Fruit fly (Drosophila melanogaster): ENCODE data around the gene Cpr92F.

Gene Cpr92F

dm6 chr3R:20633984-20634446 is 35.4 kb upstream of the Cpr92F start (continued):
- TF ChIP-seq lab (GFP tag; optimal IDR thresholded peaks at IDR 0.05) (no peak), crp (GFP tag; optimal IDR thresholded peaks at IDR 0.05) (no peak), Hand (GFP tag; optimal IDR thresholded peaks at IDR 0.05) (peak; percentile 28), CG1832 (GFP tag; optimal IDR thresholded peaks at IDR 0.05) (no peak), salm (tag; optimal IDR thresholded peaks at IDR 0.05) (no peak), dati (GFP tag; IDR thresholded peaks at IDR 0.05) (0 out of 2 replicates have a peak, but pooled peaks have one; percentile 41), slbo (GFP tag; IDR thresholded peaks at IDR 0.05) (peak; percentile 73), Asciz (GFP tag; optimal IDR thresholded peaks at IDR 0.05) (no peak), schlank (tag; optimal IDR thresholded peaks at IDR 0.05) (peak; percentile 60), CG8089 (GFP tag; optimal IDR thresholded peaks at IDR 0.05) (peak; percentile 55), ase (GFP tag; IDR thresholded peaks at IDR 0.05) (no peak), gcm2 (GFP tag; optimal IDR thresholded peaks at IDR 0.05) (no peak), CG10654 (GFP tag; optimal IDR thresholded peaks at IDR 0.05) (peak; percentile 54), ken (GFP tag; IDR thresholded peaks at IDR 0.05) (peak; percentile 69; the same call in 2 of the 3 replicates), CG11456 (GFP tag; IDR thresholded peaks at IDR 0.05) (peak; percentile 54; the same call in 1 of the 3 replicates), CG16815 (GFP tag; optimal IDR thresholded peaks at IDR 0.05) (peak; percentile 27), Opbp (GFP tag; IDR thresholded peaks at IDR 0.05; ENCODE audit: partially characterized antibody) (no peak), CG9437 (GFP tag; optimal IDR thresholded peaks at IDR 0.05) (no peak), z (GFP tag; IDR thresholded peaks at IDR 0.05) (no peak), CG10462 (GFP tag; optimal IDR thresholded peaks at IDR 0.05) (peak; percentile 32), NK7.1 (GFP tag; optimal IDR thresholded peaks at IDR 0.05) (peak; percentile 39), peb (GFP tag; IDR thresholded peaks at IDR 0.05) (0 out of 2 replicates have a peak, but pooled peaks have one; percentile 24), stwl (tag; optimal IDR thresholded peaks at IDR 0.05) (no peak), MBD-R2 (GFP tag; IDR thresholded peaks at IDR 0.05) (peak; percentile 55; the same call in 1 of the 2 replicates), Scr (GFP tag; IDR thresholded peaks at IDR 0.05; ENCODE audit: partially characterized antibody) (no peak), Sry-β (GFP tag; optimal IDR thresholded peaks at IDR 0.05) (no peak), unpg (GFP tag; optimal IDR thresholded peaks at IDR 0.05) (no peak), CG3726 (GFP tag; IDR thresholded peaks at IDR 0.05) (0 out of 3 replicates have a peak, but pooled peaks have one; percentile 49), CG6765 (GFP tag; optimal IDR thresholded peaks at IDR 0.05) (peak; percentile 39), grau (tag; optimal IDR thresholded peaks at IDR 0.05) (no peak), eve (GFP tag; optimal IDR thresholded peaks at IDR 0.05) (no peak), CG14050 (GFP tag; IDR thresholded peaks at IDR 0.05) (no peak), CG10565 (GFP tag; optimal IDR thresholded peaks at IDR 0.05) (no peak), Vsx1 (GFP tag; optimal IDR thresholded peaks at IDR 0.05) (no peak), Dfd (GFP tag; optimal IDR thresholded peaks at IDR 0.05) (no peak), CG9727 (GFP tag; optimal IDR thresholded peaks at IDR 0.05) (no peak), CG10959 (GFP tag; IDR thresholded peaks at IDR 0.05) (no peak), zen2 (GFP tag; IDR thresholded peaks at IDR 0.05; ENCODE audit: partially characterized antibody) (no peak), Bteb2 (GFP tag; optimal IDR thresholded peaks at IDR 0.05) (peak; percentile 64), NC2β (GFP tag; optimal IDR thresholded peaks at IDR 0.05) (peak; percentile 47), Awh (GFP tag; IDR thresholded peaks at IDR 0.05) (0 out of 2 replicates have a peak, but pooled peaks have one; percentile 39), chinmo (GFP tag; IDR thresholded peaks at IDR 0.05; ENCODE audit: partially characterized antibody) (no peak), sna (GFP tag; IDR thresholded peaks at IDR 0.05; ENCODE audit: partially characterized antibody) (no peak), CG4328 (GFP tag; optimal IDR thresholded peaks at IDR 0.05) (no peak), BtbVII (GFP tag; optimal IDR thresholded peaks at IDR 0.05) (peak; percentile 68), CG4424 (GFP tag; optimal IDR thresholded peaks at IDR 0.05) (peak; percentile 77), sqz (GFP tag; optimal IDR thresholded peaks at IDR 0.05) (no peak), zen (tag; optimal IDR thresholded peaks at IDR 0.05) (no peak), CG12071 (GFP tag; optimal IDR thresholded peaks at IDR 0.05) (no peak), sim (GFP tag; IDR thresholded peaks at IDR 0.05) (no peak; the same call in 1 of the 2 replicates)
